Worm (Caenorhabditis elegans): ENCODE results near the gene B0393.5.

DNA sequence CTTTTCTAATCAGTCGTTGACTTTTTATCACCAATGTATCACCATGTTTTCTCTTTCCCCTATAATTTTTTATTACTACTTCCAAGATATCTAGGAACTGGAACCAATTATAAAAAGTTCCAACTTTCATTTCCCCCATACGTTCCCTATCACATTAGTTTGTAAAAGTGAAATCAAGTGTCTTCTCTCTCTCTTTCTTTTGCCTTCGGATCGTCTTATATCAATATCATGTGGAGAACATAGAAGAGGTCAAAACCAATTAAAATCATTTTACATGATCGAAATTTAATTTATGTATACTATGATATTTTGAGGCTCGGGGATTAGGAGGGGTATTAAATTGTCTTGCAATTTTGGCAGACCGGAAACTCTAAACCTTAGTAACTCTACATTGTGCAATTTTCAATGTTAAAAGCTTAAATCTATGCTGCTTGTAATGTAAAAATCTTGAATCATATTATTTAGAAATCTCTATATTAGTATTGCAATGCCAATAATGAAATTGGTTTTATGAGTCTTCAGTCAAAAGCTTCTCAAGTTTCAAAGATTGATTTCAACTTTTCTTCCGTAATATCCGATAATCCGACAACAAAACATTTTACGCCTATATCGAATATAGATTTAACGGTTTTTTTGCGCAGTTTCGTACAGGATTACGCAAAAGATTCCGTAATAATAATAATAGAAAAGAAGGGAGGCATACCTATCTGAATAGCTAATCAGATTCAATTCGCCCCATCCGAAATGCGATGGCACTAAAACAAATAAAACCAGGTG, 2.5 kb downstream of the B0393.5 start:
- TF ChIP-seq aly-2 (tag; optimal IDR thresholded peaks at IDR 0.05) (no peak), zag-1 (tag; optimal IDR thresholded peaks at IDR 0.05) (no peak), nhr-76 (tag; optimal IDR thresholded peaks at IDR 0.05) (no peak), nhr-11 (tag; optimal IDR thresholded peaks at IDR 0.05) (no peak)
